Fruit fly (Drosophila melanogaster): ENCODE measurements around the gene CG12708.
A peak's percentile ranks its signal among the peaks of the same experiment; 100 is the strongest.

Gene CG12708

dm6 chrX:15703720-15704206, 28.5 kb downstream of the CG12708 start, which contains the start of the genes Pis and Hap40 (continued):
- no peak for TF ChIP-seq CG3163 (GFP tag; optimal IDR thresholded peaks at IDR 0.05)
- TF ChIP-seq CG7839 (tag; optimal IDR thresholded peaks at IDR 0.05): peak; percentile 82
- no peak for TF ChIP-seq CG12071 (GFP tag; optimal IDR thresholded peaks at IDR 0.05)
- no peak for TF ChIP-seq CG15073 (GFP tag; optimal IDR thresholded peaks at IDR 0.05)
- TF ChIP-seq HLH54F (GFP tag; optimal IDR thresholded peaks at IDR 0.05): peak; percentile 65
- peak; percentile 70 for TF ChIP-seq tin (GFP tag; optimal IDR thresholded peaks at IDR 0.05)
- peak; percentile 29 for TF ChIP-seq D19B (GFP tag; optimal IDR thresholded peaks at IDR 0.05)
- TF ChIP-seq CG31224 (GFP tag; IDR thresholded peaks at IDR 0.05): peak; percentile 58
- peak; percentile 68 for TF ChIP-seq CG4404 (GFP tag; IDR thresholded peaks at IDR 0.05)
- TF ChIP-seq Atf-2 (GFP tag; optimal IDR thresholded peaks at IDR 0.05): peak; percentile 26
- TF ChIP-seq Vsx1 (GFP tag; optimal IDR thresholded peaks at IDR 0.05): no peak
- TF ChIP-seq ac (GFP tag; optimal IDR thresholded peaks at IDR 0.05): no peak
- 0 out of 2 replicates have a peak, but pooled peaks have one; percentile 65 for TF ChIP-seq ranshi (GFP tag; IDR thresholded peaks at IDR 0.05)
- TF ChIP-seq CG1529 (GFP tag; optimal IDR thresholded peaks at IDR 0.05): peak; percentile 35
- peak; percentile 82 for TF ChIP-seq CG9215 (GFP tag; IDR thresholded peaks at IDR 0.05)
- TF ChIP-seq C15 (GFP tag; IDR thresholded peaks at IDR 0.05): no peak
- peak in 1 of 2 experiments; percentile 27 for TF ChIP-seq Eip74EF (GFP tag; optimal IDR thresholded peaks at IDR 0.05)
- no peak for TF ChIP-seq CG12236 (GFP tag; optimal IDR thresholded peaks at IDR 0.05)
- TF ChIP-seq emc (GFP tag; optimal IDR thresholded peaks at IDR 0.05): no peak
- TF ChIP-seq Dip3 (GFP tag; optimal IDR thresholded peaks at IDR 0.05): peak; percentile 45
- TF ChIP-seq onecut (GFP tag; IDR thresholded peaks at IDR 0.05): peak; percentile 41
- peak; percentile 1 for TF ChIP-seq schlank (tag; optimal IDR thresholded peaks at IDR 0.05)
- no peak for TF ChIP-seq hbn (GFP tag; IDR thresholded peaks at IDR 0.05; ENCODE audit: partially characterized antibody)
- peak; percentile 63 for TF ChIP-seq twi (tag; optimal IDR thresholded peaks at IDR 0.05)
- TF ChIP-seq CG10959 (GFP tag; IDR thresholded peaks at IDR 0.05): peak; percentile 26; the same call in 1 of the 2 replicates
- peak; percentile 30; the same call in 1 of the 2 replicates for TF ChIP-seq Rx (GFP tag; IDR thresholded peaks at IDR 0.05)
- 0 out of 3 replicates have a peak, but pooled peaks have one; percentile 29 for TF ChIP-seq CG2199 (GFP tag; IDR thresholded peaks at IDR 0.05)
- TF ChIP-seq CG14050 (GFP tag; IDR thresholded peaks at IDR 0.05): no peak; the same call in 2 of the 3 replicates
- TF ChIP-seq HHEX (GFP tag; optimal IDR thresholded peaks at IDR 0.05): peak; percentile 64
- TF ChIP-seq CG6854 (GFP tag; optimal IDR thresholded peaks at IDR 0.05): no peak
- 0 out of 3 replicates have a peak, but pooled peaks have one; percentile 32 for TF ChIP-seq ci (GFP tag; IDR thresholded peaks at IDR 0.05)
- peak; percentile 48 for TF ChIP-seq CG1603 (tag; optimal IDR thresholded peaks at IDR 0.05)
- no peak for TF ChIP-seq sima (GFP tag; optimal IDR thresholded peaks at IDR 0.05)
- TF ChIP-seq row (GFP tag; IDR thresholded peaks at IDR 0.05): peak; percentile 93
- no peak for TF ChIP-seq aop (GFP tag; IDR thresholded peaks at IDR 0.05)
- TF ChIP-seq Camta (GFP tag; optimal IDR thresholded peaks at IDR 0.05): peak; percentile 50
- TF ChIP-seq eve (GFP tag; optimal IDR thresholded peaks at IDR 0.05): no peak
- TF ChIP-seq Med (GFP tag): peak; percentile 87
- peak; percentile 60 for TF ChIP-seq CG12104 (GFP tag; optimal IDR thresholded peaks at IDR 0.05)
- TF ChIP-seq CG15479 (GFP tag; optimal IDR thresholded peaks at IDR 0.05): no peak
- TF ChIP-seq Dref (GFP tag; IDR thresholded peaks at IDR 0.05): 0 out of 2 replicates have a peak, but pooled peaks have one; percentile 15
- TF ChIP-seq CG2712 (tag; optimal IDR thresholded peaks at IDR 0.05): peak; percentile 77
- no peak for TF ChIP-seq inv (GFP tag; IDR thresholded peaks at IDR 0.05; ENCODE audit: partially characterized antibody)
- TF ChIP-seq Awh (GFP tag; IDR thresholded peaks at IDR 0.05): no peak
- peak; percentile 35; the same call in 1 of the 2 replicates for TF ChIP-seq Poxn (GFP tag; IDR thresholded peaks at IDR 0.05)
- peak; percentile 26; the same call in 1 of the 2 replicates for TF ChIP-seq H2.0 (GFP tag; IDR thresholded peaks at IDR 0.05)
- peak; percentile 77 for TF ChIP-seq lilli (GFP tag; optimal IDR thresholded peaks at IDR 0.05)
- TF ChIP-seq CG3995 (GFP tag; optimal IDR thresholded peaks at IDR 0.05): peak; percentile 69
- peak; percentile 37 for TF ChIP-seq CG8281 (tag; optimal IDR thresholded peaks at IDR 0.05)
- no peak for TF ChIP-seq Ravus (GFP tag; IDR thresholded peaks at IDR 0.05)
- TF ChIP-seq CG15011 (GFP tag; optimal IDR thresholded peaks at IDR 0.05): peak; percentile 32
